Worm (Caenorhabditis elegans): ENCODE data around the gene Y39B6A.41.

DNA sequence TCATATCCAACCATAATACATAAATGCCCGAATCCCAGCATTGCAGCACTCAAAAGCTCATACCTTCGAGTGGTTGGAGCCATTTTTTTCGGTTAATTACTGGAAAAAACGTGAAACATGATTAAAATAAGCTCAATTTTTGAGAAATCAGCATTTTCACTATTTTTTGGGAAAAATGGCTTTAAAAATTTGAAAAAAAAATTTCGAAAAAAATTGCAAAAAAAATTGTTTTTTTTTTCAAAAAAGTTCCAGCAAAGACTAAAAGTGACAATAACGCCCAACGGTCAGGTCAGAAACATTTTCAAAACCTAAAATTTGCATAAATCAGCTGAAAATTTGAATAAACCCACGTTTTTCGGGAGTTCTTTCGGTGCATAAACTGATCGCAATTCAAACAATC is 46.9 kb upstream of the Y39B6A.41 start, which contains the start of gene Y39B6A.29:
- no peak for TF ChIP-seq F33H1.4 (GFP tag; IDR thresholded peaks at IDR 0.05)
- TF ChIP-seq cebp-2 (GFP tag; IDR thresholded peaks at IDR 0.05) = no peak
- TF ChIP-seq xnd-1 (tag; optimal IDR thresholded peaks at IDR 0.05) = no peak
- TF ChIP-seq unc-130 (GFP tag; optimal IDR thresholded peaks at IDR 0.05) = no peak
- TF ChIP-seq unc-62 (GFP tag; optimal IDR thresholded peaks at IDR 0.05) = no peak
- TF ChIP-seq ama-1 (optimal IDR thresholded peaks at IDR 0.05) = no peak
- no peak for TF ChIP-seq ama-1 (GFP tag; optimal IDR thresholded peaks at IDR 0.05)
- TF ChIP-seq lin-54 (GFP tag; optimal IDR thresholded peaks at IDR 0.05) = no peak
- no peak for TF ChIP-seq hsf-1 (GFP tag; IDR thresholded peaks at IDR 0.05)
- no peak for TF ChIP-seq nfya-1 (tag; optimal IDR thresholded peaks at IDR 0.05; ENCODE audit: borderline replicate concordance, insufficient read depth)

Measured in whole organism, young adult.